Fruit fly (Drosophila melanogaster): Measurements from ENCODE around the gene Gr64b.

- TF ChIP-seq CG13204 (GFP tag; optimal IDR thresholded peaks at IDR 0.05) = no peak
- no peak for TF ChIP-seq Ets98B (GFP tag; IDR thresholded peaks at IDR 0.05)
- no peak for TF ChIP-seq rn (GFP tag; IDR thresholded peaks at IDR 0.05)
- TF ChIP-seq CG12605 (GFP tag; IDR thresholded peaks at IDR 0.05) = no peak
- TF ChIP-seq gl (tag; optimal IDR thresholded peaks at IDR 0.05) = no peak
Observed at dm6 chr3L:4024464-4024863, 3.9 kb upstream of the Gr64b start.

Measured in whole organism, pupa.